Worm (Caenorhabditis elegans) whole organism, L4 larva: ENCODE measurements around the gene R08C7.1.

Source experiments
- F26F4.8 ChIP-seq: fragments of 200-800 bp; sonication (Bioruptor generic); conservative IDR thresholded peaks from 2 replicates; pipeline ENCODE4 v1.3.6; 2022; ENCODE audit warnings: missing genetic modification characterization, missing compliant biosample characterization
- F37D6.2 ChIP-seq: sonication (generic microtip); optimal IDR thresholded peaks from 2 replicates; lab custom pipeline; 2016; ENCODE audit warnings: mild to moderate bottlenecking, missing genetic modification characterization, missing compliant biosample characterization
- F44E2.7 ChIP-seq: fragments of 200-800 bp; sonication (Bioruptor generic); IDR thresholded peaks from 2 replicates; pipeline ENCODE4 v2.1.2; 2022; ENCODE audit warnings: missing genetic modification characterization, missing compliant biosample characterization
- T26A8.4 ChIP-seq: fragments of 200-800 bp; sonication (Bioruptor generic); IDR thresholded peaks from 2 replicates; pipeline ENCODE4 v1.3.6; 2022; ENCODE audit warnings: missing genetic modification characterization, missing compliant biosample characterization
- Y5F2A.4 ChIP-seq: fragments of 200-800 bp; sonication (Bioruptor generic); optimal IDR thresholded peaks from 2 replicates; lab custom pipeline; 2018; ENCODE audit warnings: mild to moderate bottlenecking, missing genetic modification characterization, missing compliant biosample characterization
- Y75B8A.6 ChIP-seq: fragments of 200-800 bp; sonication (Bioruptor generic); IDR thresholded peaks from 2 replicates; pipeline ENCODE4 v1.3.6; 2022; ENCODE audit warnings: missing genetic modification reagents, missing genetic modification characterization, missing compliant biosample characterization
- aha-1 ChIP-seq: fragments of 150-350 bp; peaks from one replicate; lab custom pipeline; 2014; ENCODE audit warnings: missing biosample characterization, missing genetic modification characterization
- ces-1 ChIP-seq: fragments of 150-350 bp; sonication (generic microtip); optimal IDR thresholded peaks from 4 replicates; lab custom pipeline; 2014; ENCODE audit warnings: missing biosample characterization, missing genetic modification reagents, missing genetic modification characterization
- cey-2 ChIP-seq: sonication (generic microtip); optimal IDR thresholded peaks from 3 replicates; lab custom pipeline; 2017; ENCODE audit warnings: missing genetic modification characterization, mild to moderate bottlenecking, missing compliant biosample characterization, antibody characterized with exemption, borderline replicate concordance; ENCODE audit not compliant: insufficient read depth
- ctbp-1 ChIP-seq: fragments of 200-800 bp; sonication (Bioruptor generic); IDR thresholded peaks from 2 replicates; pipeline ENCODE4 v1.3.6; 2022; ENCODE audit warnings: missing genetic modification reagents, missing genetic modification characterization, missing compliant biosample characterization
- daf-19 ChIP-seq: fragments of 200-800 bp; sonication (Bioruptor generic); conservative IDR thresholded peaks from 2 replicates; pipeline ENCODE4 v1.3.6; 2022; ENCODE audit warnings: missing genetic modification characterization, missing compliant biosample characterization
- daf-8 ChIP-seq: fragments of 200-800 bp; sonication (Bioruptor generic); IDR thresholded peaks from 2 replicates; pipeline ENCODE4 v1.3.6; 2022; ENCODE audit warnings: missing genetic modification characterization, missing compliant biosample characterization
- dmd-6 ChIP-seq: fragments of 200-800 bp; sonication (Bioruptor generic); IDR thresholded peaks from 2 replicates; pipeline ENCODE4 v1.3.6; 2022; ENCODE audit warnings: missing genetic modification reagents, missing genetic modification characterization, missing compliant biosample characterization
- fkh-10 ChIP-seq: fragments of 150-350 bp; optimal IDR thresholded peaks from 2 replicates; lab custom pipeline; 2014; ENCODE audit warnings: missing biosample characterization, missing genetic modification reagents, missing genetic modification characterization
- hif-1 ChIP-seq, 2 experiments: sonication (generic microtip); optimal IDR thresholded peaks; 2 replicates each; lab custom pipeline; 2016 to 2017; ENCODE audit warnings: missing compliant biosample characterization in 2 of 2, missing genetic modification characterization in 2 of 2, missing genetic modification reagents in 2 of 2, missing genotype in 2 of 2, mild to moderate bottlenecking in 1 of 2
- hlh-30 ChIP-seq: sonication (generic microtip); optimal IDR thresholded peaks from 2 replicates; lab custom pipeline; 2017; ENCODE audit warnings: antibody characterized with exemption, mild to moderate bottlenecking, missing genetic modification characterization, missing compliant biosample characterization; ENCODE audit not compliant: insufficient read depth
- lin-1 ChIP-seq: fragments of 200-800 bp; sonication (Bioruptor generic); IDR thresholded peaks from 2 replicates; pipeline ENCODE4 v1.3.6; 2022; ENCODE audit warnings: missing genetic modification reagents, missing genetic modification characterization, missing compliant biosample characterization
- lin-38 ChIP-seq: fragments of 200-800 bp; sonication (Bioruptor generic); IDR thresholded peaks from 2 replicates; pipeline ENCODE4 v1.3.6; 2022; ENCODE audit warnings: missing genetic modification reagents, missing genetic modification characterization, missing compliant biosample characterization
- lsy-2 ChIP-seq, 2 experiments: fragments of 150-350 bp in 1 of 2; sonication (generic microtip) in 1 of 2; optimal IDR thresholded peaks; 2 replicates each; lab custom pipeline; 2014 to 2017; ENCODE audit warnings: missing biosample characterization in 2 of 2, missing genetic modification characterization in 2 of 2
- madf-5 ChIP-seq, 2 experiments: fragments of 200-800 bp; sonication (Bioruptor generic); IDR thresholded peaks; 2 replicates each; pipeline ENCODE4 v1.3.6; 2022; ENCODE audit warnings: missing compliant biosample characterization in 2 of 2, missing genetic modification characterization in 2 of 2
- mep-1 ChIP-seq: fragments of 150-350 bp; sonication (generic microtip); optimal IDR thresholded peaks from 3 replicates; lab custom pipeline; 2014; ENCODE audit warnings: missing biosample characterization, missing genetic modification characterization
- nhr-10 ChIP-seq: fragments of 150-350 bp; optimal IDR thresholded peaks from 2 replicates; lab custom pipeline; 2014; ENCODE audit warnings: missing biosample characterization, missing genetic modification characterization
- nhr-102 ChIP-seq: sonication (generic microtip); optimal IDR thresholded peaks from 2 replicates; lab custom pipeline; 2016; ENCODE audit warnings: mild to moderate bottlenecking, missing genetic modification characterization, moderate library complexity, missing compliant biosample characterization
- nhr-11 ChIP-seq: fragments of 150-350 bp; optimal IDR thresholded peaks from 2 replicates; lab custom pipeline; 2014; ENCODE audit warnings: missing biosample characterization, missing genetic modification characterization
- nhr-25 ChIP-seq: sonication (generic microtip); optimal IDR thresholded peaks from 2 replicates; lab custom pipeline; 2017; ENCODE audit warnings: missing genetic modification characterization, mild to moderate bottlenecking, missing compliant biosample characterization, antibody characterized with exemption, moderate library complexity, borderline replicate concordance; ENCODE audit not compliant: insufficient read depth
- nhr-28 ChIP-seq: fragments of 150-350 bp; optimal IDR thresholded peaks from 2 replicates; lab custom pipeline; 2014; ENCODE audit warnings: missing biosample characterization, missing genetic modification characterization
- nhr-41 ChIP-seq: fragments of 200-800 bp; sonication (Bioruptor generic); IDR thresholded peaks from 2 replicates; pipeline ENCODE4 v1.3.6; 2022; ENCODE audit warnings: missing genetic modification reagents, missing genetic modification characterization, missing compliant biosample characterization
- nhr-48 ChIP-seq: sonication (generic microtip); optimal IDR thresholded peaks from 2 replicates; lab custom pipeline; 2016; ENCODE audit warnings: mild to moderate bottlenecking, missing genetic modification characterization, missing compliant biosample characterization
- nhr-6 ChIP-seq: fragments of 150-350 bp; optimal IDR thresholded peaks from 2 replicates; lab custom pipeline; 2014; ENCODE audit warnings: missing biosample characterization, missing genetic modification characterization
- nhr-76 ChIP-seq: fragments of 150-350 bp; optimal IDR thresholded peaks from 2 replicates; lab custom pipeline; 2014; ENCODE audit warnings: missing biosample characterization, missing genetic modification characterization
- pha-4 ChIP-seq, 2 experiments: fragments of 150-350 bp in 1 of 2; fragments of 200-800 bp in 1 of 2; sonication (Bioruptor generic) in 1 of 2; IDR thresholded peaks in 1 of 2; optimal IDR thresholded peaks in 1 of 2; 2 replicates each; pipeline versions ENCODE4 v1.3.6 to Lab custom; 2014 to 2022; ENCODE audit warnings: missing genetic modification characterization in 2 of 2, missing genetic modification reagents in 2 of 2, missing biosample characterization in 1 of 2, missing compliant biosample characterization in 1 of 2
- pqm-1 ChIP-seq: sonication (generic microtip); optimal IDR thresholded peaks from 2 replicates; lab custom pipeline; 2017; ENCODE audit warnings: missing biosample characterization, missing genetic modification characterization
- rbr-2 ChIP-seq: sonication (generic microtip); optimal IDR thresholded peaks from 2 replicates; lab custom pipeline; 2016; ENCODE audit warnings: missing genotype, missing genetic modification characterization, missing compliant biosample characterization
- sdz-12 ChIP-seq: fragments of 200-800 bp; sonication (Bioruptor generic); optimal IDR thresholded peaks from 2 replicates; lab custom pipeline; 2018; ENCODE audit warnings: mild to moderate bottlenecking, missing genetic modification characterization, missing compliant biosample characterization
- snpc-1.2 ChIP-seq: fragments of 200-800 bp; sonication (Bioruptor generic); IDR thresholded peaks from 2 replicates; pipeline ENCODE4 v1.3.6; 2022; ENCODE audit warnings: missing genetic modification reagents, missing genetic modification characterization, missing compliant biosample characterization
- tra-1 ChIP-seq: fragments of 200-800 bp; sonication (Bioruptor generic); IDR thresholded peaks from 2 replicates; pipeline ENCODE4 v1.3.6; 2022; ENCODE audit warnings: missing genetic modification reagents, missing genetic modification characterization, missing compliant biosample characterization
- unc-130 ChIP-seq: sonication (generic microtip); optimal IDR thresholded peaks from 2 replicates; lab custom pipeline; 2016; ENCODE audit warnings: missing genetic modification reagents, missing genetic modification characterization, missing compliant biosample characterization
- unc-39 ChIP-seq: sonication (generic microtip); optimal IDR thresholded peaks from 2 replicates; lab custom pipeline; 2017; ENCODE audit warnings: missing biosample characterization, missing genetic modification characterization
- unc-62 ChIP-seq, 3 experiments: fragments of 150-350 bp in 1 of 3; sonication (generic microtip); optimal IDR thresholded peaks in 2 of 3; peaks in 1 of 3; 1 replicate in 1 of 3; 2 replicates in 2 of 3; lab custom pipeline; 2014 to 2017; ENCODE audit warnings: missing biosample characterization in 3 of 3, missing genetic modification characterization in 3 of 3, missing genetic modification reagents in 3 of 3, missing genotype in 1 of 3
- zag-1 ChIP-seq: fragments of 150-350 bp; optimal IDR thresholded peaks from 2 replicates; lab custom pipeline; 2014; ENCODE audit warnings: missing biosample characterization, missing genetic modification characterization
- zfp-3 ChIP-seq: fragments of 200-800 bp; sonication (Bioruptor generic); conservative IDR thresholded peaks from 2 replicates; pipeline ENCODE4 v1.3.6; 2022; ENCODE audit warnings: missing genetic modification reagents, missing genetic modification characterization, missing compliant biosample characterization
- zip-2 ChIP-seq: fragments of 150-350 bp; optimal IDR thresholded peaks from 2 replicates; lab custom pipeline; 2014; ENCODE audit warnings: missing biosample characterization, missing genetic modification characterization
- ztf-11 ChIP-seq: fragments of 150-350 bp; optimal IDR thresholded peaks from 2 replicates; lab custom pipeline; 2014; ENCODE audit warnings: missing biosample characterization, missing genetic modification characterization

Gene R08C7.1

ce11 chrIV:4463132-4463531 lies 11.5 kb downstream of the R08C7.1 start, which contains the start of gene M01H9.2:
M01H9.2 (minus strand) TSS chrIV:4463232.
- TF ChIP-seq nhr-25 (no peak), Y75B8A.6 (GFP tag; lab: Robert Waterston, UW) (no peak), nhr-48 (tag; lab: Kevin White, UChicago) (no peak), F37D6.2 (no peak), zip-2 (no peak), hlh-30 (tag; lab: Kevin White, UChicago) (peak; percentile 38)

- no peak for TF ChIP-seq pqm-1 (tag; lab: Kevin White, UChicago)
- no peak for TF ChIP-seq ctbp-1
- TF ChIP-seq zfp-3, result no peak
- TF ChIP-seq zip-2, result no peak
- TF ChIP-seq nhr-102 (tag; lab: Kevin White, UChicago), result no peak
- no peak for TF ChIP-seq mep-1 (tag; lab: Kevin White, UChicago)
- TF ChIP-seq dmd-6 (GFP tag; lab: Robert Waterston, UW), result no peak
- TF ChIP-seq fkh-10 (GFP tag; lab: Kevin White, UChicago), result no peak
- no peak for TF ChIP-seq nhr-28
- TF ChIP-seq hlh-30 (tag; lab: Kevin White, UChicago), result no peak
- TF ChIP-seq F44E2.7 (GFP tag; lab: Robert Waterston, UW), result no peak
- no peak for TF ChIP-seq pha-4 (GFP tag; IDR thresholded peaks at IDR 0.05; lab: Robert Waterston, UW)
- TF ChIP-seq pha-4 (tag; optimal IDR thresholded peaks at IDR 0.05; lab: Kevin White, UChicago), result no peak
- no peak for TF ChIP-seq snpc-1.2 (GFP tag; lab: Robert Waterston, UW)
- no peak for TF ChIP-seq aha-1 (tag; lab: Kevin White, UChicago)
- no peak for TF ChIP-seq nhr-76 (tag; lab: Kevin White, UChicago)
- no peak for TF ChIP-seq cey-2 (tag; lab: Kevin White, UChicago)
- no peak for TF ChIP-seq nhr-10 (tag; lab: Kevin White, UChicago)
These were observed 13.5 kb downstream of the R08C7.1 start, which contains the start of gene M01H9.5 for ce11 chrIV:4465184-4465583. M01H9.5 (plus strand) TSS chrIV:4465484.

ce11 chrIV:4468046-4468727 lies 16.5 kb downstream of the R08C7.1 start:
- TF ChIP-seq ztf-11 (tag; lab: Kevin White, UChicago) (no peak), daf-19 (GFP tag; lab: Robert Waterston, UW) (no peak), lin-1 (GFP tag; lab: Robert Waterston, UW) (peak; percentile 59; the same call in 1 of the 2 replicates), madf-5 (GFP tag; IDR thresholded peaks at IDR 0.05; lab: Robert Waterston, UW) (0 out of 4 replicates have a peak, but pooled peaks of 1 of the 2 experiments have one; percentile 7), unc-39 (tag; lab: Kevin White, UChicago) (no peak), dmd-6 (GFP tag; lab: Robert Waterston, UW) (no peak; the same call in 1 of the 2 replicates), tra-1 (GFP tag; lab: Robert Waterston, UW) (no peak), rbr-2 (peak; percentile 37), nhr-25 (no peak), hif-1 (tag; optimal IDR thresholded peaks at IDR 0.05; lab: Kevin White, UChicago) (peak; percentile 26 to 65), unc-62 (GFP tag; optimal IDR thresholded peaks at IDR 0.05 in 1 of 2; lab: Kevin White, UChicago) (peak in 1 of 2 experiments; percentile 63), unc-62 (tag; optimal IDR thresholded peaks at IDR 0.05; lab: Kevin White, UChicago) (no peak), unc-130 (GFP tag; lab: Kevin White, UChicago) (peak; percentile 44), T26A8.4 (GFP tag; lab: Robert Waterston, UW) (peak; percentile 75; the same call in 1 of the 2 replicates), nhr-11 (tag; lab: Kevin White, UChicago) (peak; percentile 14), ces-1 (GFP tag; lab: Kevin White, UChicago) (no peak), nhr-6 (tag; lab: Kevin White, UChicago) (peak; percentile 1), nhr-41 (GFP tag; lab: Robert Waterston, UW) (no peak), pqm-1 (tag; lab: Kevin White, UChicago) (no peak), lsy-2 (tag; optimal IDR thresholded peaks at IDR 0.05; lab: Kevin White, UChicago) (peak; percentile 33 to 72), aha-1 (tag; lab: Kevin White, UChicago) (peak; percentile 30), F26F4.8 (GFP tag; lab: Robert Waterston, UW) (no peak), mep-1 (tag; lab: Kevin White, UChicago) (peak; percentile 72), daf-8 (GFP tag; lab: Robert Waterston, UW) (no peak), sdz-12 (GFP tag; lab: Kevin White, UChicago) (peak; percentile 56), nhr-48 (tag; lab: Kevin White, UChicago) (peak; percentile 51), Y5F2A.4 (peak; percentile 21), lin-38 (GFP tag; lab: Robert Waterston, UW) (peak; percentile 65), Y75B8A.6 (GFP tag; lab: Robert Waterston, UW) (peak; percentile 3; the same call in 1 of the 2 replicates), hlh-30 (tag; lab: Kevin White, UChicago) (peak; percentile 11), zfp-3 (peak; percentile 89; the same call in 1 of the 2 replicates), nhr-10 (tag; lab: Kevin White, UChicago) (no peak), zag-1 (tag; lab: Kevin White, UChicago) (no peak)
